Worm (Caenorhabditis elegans) whole organism, late embryonic: ENCODE data around the gene lys-4.

ENCODE experiments used
- C38D4.7 ChIP-seq: fragments of 200-800 bp; sonication (Bioruptor generic); optimal IDR thresholded peaks from 2 replicates; lab custom pipeline; 2018; ENCODE audit warnings: mild to moderate bottlenecking, missing genetic modification characterization, moderate library complexity, missing compliant biosample characterization
- F13H6.1 ChIP-seq: sonication (generic microtip); optimal IDR thresholded peaks from 2 replicates; lab custom pipeline; 2016; ENCODE audit warnings: missing genetic modification characterization, missing compliant biosample characterization
- K09A11.1 ChIP-seq: sonication (generic microtip); optimal IDR thresholded peaks from 2 replicates; lab custom pipeline; 2017; ENCODE audit warnings: antibody characterized with exemption, mild to moderate bottlenecking, missing genetic modification characterization, missing compliant biosample characterization; ENCODE audit not compliant: insufficient read depth
- T23F11.4 ChIP-seq: fragments of 200-800 bp; sonication (Bioruptor generic); optimal IDR thresholded peaks from 2 replicates; lab custom pipeline; 2018; ENCODE audit warnings: mild to moderate bottlenecking, missing genetic modification characterization, missing compliant biosample characterization
- Y22D7AL.16 ChIP-seq: sonication (generic microtip); optimal IDR thresholded peaks from 2 replicates; lab custom pipeline; 2016; ENCODE audit warnings: missing genetic modification characterization, missing compliant biosample characterization
- ahr-1 ChIP-seq: sonication (generic microtip); optimal IDR thresholded peaks from 2 replicates; lab custom pipeline; 2016; ENCODE audit warnings: missing genetic modification characterization, missing compliant biosample characterization
- ceh-14 ChIP-seq: sonication (generic microtip); optimal IDR thresholded peaks from 2 replicates; lab custom pipeline; 2016; ENCODE audit warnings: missing genotype, missing genetic modification characterization, missing compliant biosample characterization
- ceh-18 ChIP-seq: sonication (generic microtip); optimal IDR thresholded peaks from 2 replicates; lab custom pipeline; 2016; ENCODE audit warnings: missing genetic modification characterization, missing compliant biosample characterization
- ceh-19 ChIP-seq: fragments of 200-800 bp; sonication (Bioruptor generic); optimal IDR thresholded peaks from 2 replicates; lab custom pipeline; 2018; ENCODE audit warnings: mild to moderate bottlenecking, missing genetic modification characterization, missing compliant biosample characterization
- ceh-22 ChIP-seq: sonication (generic microtip); optimal IDR thresholded peaks from 2 replicates; lab custom pipeline; 2017; ENCODE audit warnings: missing biosample characterization, missing genetic modification characterization
- ceh-30 ChIP-seq: fragments of 150-350 bp; optimal IDR thresholded peaks from 2 replicates; lab custom pipeline; 2014; ENCODE audit warnings: missing biosample characterization, missing genetic modification characterization
- ceh-31 ChIP-seq: sonication (generic microtip); optimal IDR thresholded peaks from 2 replicates; lab custom pipeline; 2016; ENCODE audit warnings: missing genetic modification characterization, missing compliant biosample characterization
- ceh-34 ChIP-seq: sonication (generic microtip); optimal IDR thresholded peaks from 2 replicates; lab custom pipeline; 2016; ENCODE audit warnings: mild to moderate bottlenecking, missing genetic modification characterization, missing compliant biosample characterization
- ceh-45 ChIP-seq: fragments of 200-800 bp; sonication (Bioruptor generic); IDR thresholded peaks from 2 replicates; pipeline ENCODE4 v1.3.6; 2022; ENCODE audit warnings: missing genetic modification reagents, missing genetic modification characterization, missing compliant biosample characterization
- ceh-48 ChIP-seq: sonication (generic microtip); optimal IDR thresholded peaks from 2 replicates; lab custom pipeline; 2016; ENCODE audit warnings: missing genetic modification characterization, inconsistent platforms, missing compliant biosample characterization
- ceh-6 ChIP-seq: fragments of 200-800 bp; sonication (Bioruptor generic); optimal IDR thresholded peaks from 2 replicates; lab custom pipeline; 2018; ENCODE audit warnings: mild to moderate bottlenecking, missing genetic modification characterization, missing compliant biosample characterization
- che-1 ChIP-seq: sonication (generic microtip); optimal IDR thresholded peaks from 2 replicates; lab custom pipeline; 2016; ENCODE audit warnings: mild to moderate bottlenecking, missing genetic modification characterization, missing compliant biosample characterization
- dmd-4 ChIP-seq: sonication (generic microtip); optimal IDR thresholded peaks from 2 replicates; lab custom pipeline; 2016; ENCODE audit warnings: borderline replicate concordance, missing genetic modification characterization, missing compliant biosample characterization
- dve-1 ChIP-seq: sonication (generic microtip); optimal IDR thresholded peaks from 2 replicates; lab custom pipeline; 2017; ENCODE audit warnings: antibody characterized with exemption, mild to moderate bottlenecking, missing genetic modification characterization, missing compliant biosample characterization
- elt-4 ChIP-seq: sonication (generic microtip); optimal IDR thresholded peaks from 2 replicates; lab custom pipeline; 2016; ENCODE audit warnings: missing genetic modification characterization, missing compliant biosample characterization
- ets-4 ChIP-seq: sonication (generic microtip); optimal IDR thresholded peaks from 2 replicates; lab custom pipeline; 2016; ENCODE audit warnings: missing genetic modification characterization, missing compliant biosample characterization
- fax-1 ChIP-seq: sonication (generic microtip); optimal IDR thresholded peaks from 2 replicates; lab custom pipeline; 2016; ENCODE audit warnings: missing genotype, missing genetic modification characterization, missing compliant biosample characterization
- fkh-10 ChIP-seq: fragments of 150-350 bp; optimal IDR thresholded peaks from 2 replicates; lab custom pipeline; 2014; ENCODE audit warnings: missing biosample characterization, missing genetic modification reagents, missing genetic modification characterization
- fkh-6 ChIP-seq: sonication (generic microtip); optimal IDR thresholded peaks from 2 replicates; lab custom pipeline; 2016; ENCODE audit warnings: missing genetic modification characterization, missing compliant biosample characterization
- gmeb-2 ChIP-seq: sonication (generic microtip); optimal IDR thresholded peaks from 2 replicates; lab custom pipeline; 2016; ENCODE audit warnings: missing genetic modification characterization, inconsistent platforms, missing compliant biosample characterization
- hlh-15 ChIP-seq: sonication (generic microtip); optimal IDR thresholded peaks from 2 replicates; lab custom pipeline; 2016; ENCODE audit warnings: missing genetic modification characterization, missing compliant biosample characterization
- hlh-6 ChIP-seq: sonication (generic microtip); optimal IDR thresholded peaks from 2 replicates; lab custom pipeline; 2016; ENCODE audit warnings: missing genotype, missing genetic modification characterization, missing compliant biosample characterization
- hlh-8 ChIP-seq: sonication (generic microtip); optimal IDR thresholded peaks from 2 replicates; lab custom pipeline; 2016; ENCODE audit warnings: missing genotype, missing genetic modification characterization, missing compliant biosample characterization
- lim-6 ChIP-seq: sonication (generic microtip); optimal IDR thresholded peaks from 2 replicates; lab custom pipeline; 2016; ENCODE audit warnings: missing genetic modification characterization, missing compliant biosample characterization
- madf-2 ChIP-seq: sonication (generic microtip); optimal IDR thresholded peaks from 2 replicates; lab custom pipeline; 2017; ENCODE audit warnings: missing genetic modification characterization, missing compliant biosample characterization
- nfya-1 ChIP-seq: sonication (generic microtip); optimal IDR thresholded peaks from 2 replicates; lab custom pipeline; 2017; ENCODE audit warnings: missing genetic modification characterization, mild to moderate bottlenecking, missing compliant biosample characterization, antibody characterized with exemption, moderate library complexity
- npax-4 ChIP-seq: sonication (generic microtip); optimal IDR thresholded peaks from 2 replicates; lab custom pipeline; 2016; ENCODE audit warnings: missing genetic modification characterization, missing compliant biosample characterization
- odd-2 ChIP-seq: sonication (generic microtip); optimal IDR thresholded peaks from 2 replicates; lab custom pipeline; 2017; ENCODE audit warnings: antibody characterized with exemption, mild to moderate bottlenecking, missing genetic modification characterization, missing compliant biosample characterization
- pag-3 ChIP-seq: sonication (generic microtip); optimal IDR thresholded peaks from 2 replicates; lab custom pipeline; 2016; ENCODE audit warnings: missing compliant biosample characterization, missing genetic modification characterization, borderline replicate concordance
- pat-9 ChIP-seq: fragments of 200-800 bp; sonication (Bioruptor generic); optimal IDR thresholded peaks from 2 replicates; lab custom pipeline; 2018; ENCODE audit warnings: mild to moderate bottlenecking, missing genetic modification characterization, moderate library complexity, missing compliant biosample characterization
- pha-2 ChIP-seq: sonication (generic microtip); optimal IDR thresholded peaks from 2 replicates; lab custom pipeline; 2017; ENCODE audit warnings: mild to moderate bottlenecking, missing genetic modification characterization, missing compliant biosample characterization
- pqm-1 ChIP-seq: sonication (generic microtip); optimal IDR thresholded peaks from 2 replicates; lab custom pipeline; 2016; ENCODE audit warnings: missing genetic modification characterization, missing compliant biosample characterization
- ref-2 ChIP-seq: sonication (generic microtip); optimal IDR thresholded peaks from 2 replicates; lab custom pipeline; 2016; ENCODE audit warnings: missing genetic modification characterization, missing compliant biosample characterization
- sox-2 ChIP-seq: fragments of 200-800 bp; sonication (Bioruptor generic); IDR thresholded peaks from 2 replicates; pipeline ENCODE4 v1.3.6; 2022; ENCODE audit warnings: missing genetic modification reagents, missing genetic modification characterization, missing compliant biosample characterization
- syd-9 ChIP-seq: sonication (generic microtip); optimal IDR thresholded peaks from 2 replicates; lab custom pipeline; 2016; ENCODE audit warnings: mild to moderate bottlenecking, missing genetic modification characterization, moderate library complexity, missing compliant biosample characterization
- tbx-2 ChIP-seq: sonication (generic microtip); optimal IDR thresholded peaks from 2 replicates; lab custom pipeline; 2016; ENCODE audit warnings: missing genetic modification characterization, missing compliant biosample characterization
- tbx-7 ChIP-seq: sonication (generic microtip); optimal IDR thresholded peaks from 2 replicates; lab custom pipeline; 2016; ENCODE audit warnings: missing genotype, missing genetic modification characterization, missing compliant biosample characterization
- ttx-3 ChIP-seq: sonication (generic microtip); optimal IDR thresholded peaks from 2 replicates; lab custom pipeline; 2016; ENCODE audit warnings: missing genetic modification reagents, missing genetic modification characterization, missing compliant biosample characterization
- unc-42 ChIP-seq: sonication (generic microtip); optimal IDR thresholded peaks from 2 replicates; lab custom pipeline; 2016; ENCODE audit warnings: missing genotype, missing genetic modification characterization, missing compliant biosample characterization
- unc-55 ChIP-seq: sonication (generic microtip); optimal IDR thresholded peaks from 2 replicates; lab custom pipeline; 2017; ENCODE audit warnings: missing biosample characterization, missing genetic modification reagents, missing genetic modification characterization
- unc-86 ChIP-seq: sonication (generic microtip); optimal IDR thresholded peaks from 2 replicates; lab custom pipeline; 2016; ENCODE audit warnings: missing genetic modification characterization, missing compliant biosample characterization
- zip-5 ChIP-seq: sonication (generic microtip); optimal IDR thresholded peaks from 2 replicates; lab custom pipeline; 2016; ENCODE audit warnings: missing genetic modification characterization, missing compliant biosample characterization
- ztf-16 ChIP-seq: sonication (generic microtip); optimal IDR thresholded peaks from 2 replicates; lab custom pipeline; 2017; ENCODE audit warnings: missing genetic modification characterization, missing compliant biosample characterization

lys-4 gene

DNA sequence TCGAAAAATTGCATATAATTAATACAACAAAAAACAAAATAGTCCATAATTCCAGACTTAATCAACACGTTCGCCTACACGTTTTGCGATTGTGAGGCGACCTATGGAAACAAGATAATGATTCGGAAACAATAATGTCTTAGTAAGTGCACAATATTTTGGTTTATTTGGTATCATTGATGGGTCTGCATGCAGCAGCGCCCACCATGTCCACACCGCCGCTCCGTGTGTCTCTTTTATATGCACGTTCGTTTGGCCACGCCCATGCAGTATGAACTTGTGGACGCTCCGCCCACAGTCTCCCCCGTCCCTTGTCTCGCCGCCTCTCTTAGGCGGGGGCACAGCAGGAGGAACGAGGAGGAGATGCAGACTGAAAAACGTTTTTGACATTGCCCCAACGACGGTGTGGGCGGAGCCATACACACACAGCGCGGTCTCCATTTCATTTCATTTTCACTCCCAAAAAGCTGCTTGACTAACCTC is 28.7 kb downstream of the lys-4 start, which contains the start of gene mig-38 (continued):
- TF ChIP-seq C38D4.7 (GFP tag; lab: Kevin White, UChicago) (no peak), ceh-31 (peak; percentile 25), elt-4 (tag; lab: Kevin White, UChicago) (peak; percentile 26), pag-3 (no peak), pqm-1 (tag; lab: Kevin White, UChicago) (no peak), madf-2 (tag; lab: Kevin White, UChicago) (no peak), fax-1 (tag; lab: Kevin White, UChicago) (peak; percentile 24), odd-2 (tag; lab: Kevin White, UChicago) (no peak), npax-4 (tag; lab: Kevin White, UChicago) (no peak), che-1 (tag; lab: Kevin White, UChicago) (no peak), ets-4 (no peak), unc-86 (tag; lab: Kevin White, UChicago) (no peak), fkh-6 (tag; lab: Kevin White, UChicago) (no peak), ahr-1 (no peak), ref-2 (tag; lab: Kevin White, UChicago) (peak; percentile 54), F13H6.1 (tag; lab: Kevin White, UChicago) (peak; percentile 4), hlh-15 (tag; lab: Kevin White, UChicago) (no peak), ceh-22 (tag; lab: Kevin White, UChicago) (no peak), Y22D7AL.16 (tag; lab: Kevin White, UChicago) (no peak), sox-2 (GFP tag; lab: Robert Waterston, UW) (no peak)

DNA sequence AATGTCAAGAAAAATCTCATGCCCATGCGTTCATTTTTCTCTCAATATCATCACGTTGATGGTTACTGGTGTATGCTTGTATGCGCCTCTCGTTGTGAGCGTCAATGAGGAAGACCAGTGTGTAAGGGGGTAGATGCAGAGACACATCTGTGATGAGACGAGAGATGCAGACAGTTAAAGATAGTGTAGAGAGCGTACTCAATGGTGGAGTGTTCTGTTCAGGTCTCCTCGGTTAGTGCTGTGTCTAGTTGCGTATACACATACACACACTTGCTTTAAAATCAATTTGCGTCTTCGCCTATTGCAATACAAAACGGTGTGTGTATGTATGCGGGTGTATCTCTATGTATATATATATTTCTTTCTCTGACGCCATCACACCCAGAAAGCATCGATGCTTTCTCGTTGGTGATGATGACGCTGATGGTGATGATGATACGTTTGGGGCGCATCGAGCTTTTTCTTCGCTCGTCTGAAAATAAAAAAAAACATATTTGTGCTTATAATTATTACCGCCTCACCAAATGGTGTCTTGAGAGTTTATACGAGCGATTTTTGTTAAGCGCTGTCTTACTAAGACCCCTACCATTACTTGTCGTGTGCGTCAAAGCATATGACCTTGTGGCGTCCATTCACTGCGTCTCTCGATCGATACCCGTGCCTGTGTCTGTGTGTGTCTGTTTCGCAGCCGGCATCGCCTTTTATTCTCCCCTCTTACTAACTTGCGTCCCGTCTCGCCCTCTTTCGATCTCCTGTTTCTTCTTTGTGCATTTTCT is 29.4 kb downstream of the lys-4 start, which contains the start of gene F40F11.3:
TSS of gene F40F11.3 (minus strand) at position 589 of the 776 bp plus-strand sequence.
- no peak for TF ChIP-seq ceh-45 (GFP tag; lab: Robert Waterston, UW)
- peak; percentile 69 for TF ChIP-seq ceh-18 (tag; lab: Kevin White, UChicago)
- TF ChIP-seq ref-2 (tag; lab: Kevin White, UChicago): peak; percentile 80
- peak; percentile 1 for TF ChIP-seq K09A11.1 (tag; lab: Kevin White, UChicago)
- peak; percentile 91 for TF ChIP-seq unc-42 (tag; lab: Kevin White, UChicago)
- peak; percentile 30 for TF ChIP-seq lim-6 (tag; lab: Kevin White, UChicago)
- TF ChIP-seq pha-2 (tag; lab: Kevin White, UChicago): no peak
- no peak for TF ChIP-seq zip-5 (tag; lab: Kevin White, UChicago)
- peak; percentile 41 for TF ChIP-seq ceh-19 (GFP tag; lab: Kevin White, UChicago)
- no peak for TF ChIP-seq T23F11.4 (GFP tag; lab: Kevin White, UChicago)
- TF ChIP-seq dve-1 (tag; lab: Kevin White, UChicago): peak; percentile 77
- TF ChIP-seq che-1 (tag; lab: Kevin White, UChicago): no peak
- peak; percentile 61 for TF ChIP-seq fkh-10 (GFP tag; lab: Kevin White, UChicago)
- TF ChIP-seq tbx-2 (tag; lab: Kevin White, UChicago): peak; percentile 80
- TF ChIP-seq F13H6.1 (tag; lab: Kevin White, UChicago): peak; percentile 24
- TF ChIP-seq hlh-6 (tag; lab: Kevin White, UChicago): no peak
- peak; percentile 86 for TF ChIP-seq unc-55 (GFP tag; lab: Kevin White, UChicago)
- TF ChIP-seq ceh-30 (tag; lab: Kevin White, UChicago): peak; percentile 37
- no peak for TF ChIP-seq tbx-7 (tag; lab: Kevin White, UChicago)
- TF ChIP-seq ceh-14 (tag; lab: Kevin White, UChicago): peak; percentile 36
- peak; percentile 58 for TF ChIP-seq ceh-31
- TF ChIP-seq ceh-6: peak; percentile 16
- TF ChIP-seq ceh-48: peak; percentile 33
- TF ChIP-seq pat-9 (tag; lab: Kevin White, UChicago): peak; percentile 31
- TF ChIP-seq nfya-1 (tag; lab: Kevin White, UChicago): peak; percentile 88
- no peak for TF ChIP-seq syd-9 (tag; lab: Kevin White, UChicago)
- no peak for TF ChIP-seq gmeb-2 (tag; lab: Kevin White, UChicago)
- no peak for TF ChIP-seq hlh-15 (tag; lab: Kevin White, UChicago)
- TF ChIP-seq ceh-34 (tag; lab: Kevin White, UChicago): peak; percentile 70
- peak; percentile 86 for TF ChIP-seq ceh-22 (tag; lab: Kevin White, UChicago)
- peak; percentile 67 for TF ChIP-seq hlh-8
- no peak for TF ChIP-seq dmd-4 (tag; lab: Kevin White, UChicago)
- no peak for TF ChIP-seq odd-2 (tag; lab: Kevin White, UChicago)
- peak; percentile 23 for TF ChIP-seq ttx-3 (tag; lab: Kevin White, UChicago)
- no peak for TF ChIP-seq ztf-16 (tag; lab: Kevin White, UChicago)
- TF ChIP-seq Y22D7AL.16 (tag; lab: Kevin White, UChicago): no peak
- TF ChIP-seq pag-3: no peak
